Worm (Caenorhabditis elegans) whole organism, L1 larva: ENCODE data around the gene C50C3.12.

Experiments used
- C16A3.4 ChIP-seq: fragments of 150-350 bp; optimal IDR thresholded peaks from 2 replicates; lab custom pipeline; 2014; ENCODE audit warnings: missing biosample characterization, missing genetic modification characterization
- C34B4.2 ChIP-seq: sonication (generic microtip); optimal IDR thresholded peaks from 2 replicates; lab custom pipeline; 2017; ENCODE audit warnings: mild to moderate bottlenecking, missing genetic modification characterization, missing compliant biosample characterization
- F16B12.6 ChIP-seq: fragments of 150-350 bp; optimal IDR thresholded peaks from 2 replicates; lab custom pipeline; 2014; ENCODE audit warnings: missing biosample characterization, missing genetic modification characterization
- Y116A8C.19 ChIP-seq: sonication (generic microtip); optimal IDR thresholded peaks from 2 replicates; lab custom pipeline; 2016; ENCODE audit warnings: missing compliant biosample characterization, missing genetic modification characterization, borderline replicate concordance
- alr-1 ChIP-seq: fragments of 200-800 bp; sonication (Bioruptor generic); optimal IDR thresholded peaks from 2 replicates; lab custom pipeline; 2018; ENCODE audit warnings: borderline replicate concordance, mild to moderate bottlenecking, missing genetic modification characterization, missing compliant biosample characterization
- aly-2 ChIP-seq: fragments of 150-350 bp; optimal IDR thresholded peaks from 2 replicates; lab custom pipeline; 2014; ENCODE audit warnings: missing biosample characterization, missing genetic modification characterization
- ama-1 ChIP-seq: fragments of 150-350 bp; optimal IDR thresholded peaks from 2 replicates; lab custom pipeline; 2014
- ceh-88 ChIP-seq: fragments of 200-800 bp; sonication (Bioruptor generic); IDR thresholded peaks from 2 replicates; pipeline ENCODE4 v1.3.6; 2022; ENCODE audit warnings: missing genetic modification characterization, missing compliant biosample characterization
- ceh-90 ChIP-seq: sonication (generic microtip); optimal IDR thresholded peaks from 2 replicates; lab custom pipeline; 2016; ENCODE audit warnings: missing genetic modification characterization, missing compliant biosample characterization
- dpl-1 ChIP-seq, 3 experiments: fragments of 150-350 bp in 2 of 3; sonication (generic microtip) in 1 of 3; optimal IDR thresholded peaks; 2 replicates each; lab custom pipeline; 2014 to 2017; ENCODE audit warnings: missing biosample characterization in 3 of 3, missing genetic modification characterization in 3 of 3, missing genetic modification reagents in 3 of 3
- dsc-1 ChIP-seq: sonication (generic microtip); optimal IDR thresholded peaks from 2 replicates; lab custom pipeline; 2016; ENCODE audit warnings: mild to moderate bottlenecking, missing genetic modification characterization, missing compliant biosample characterization
- efl-1 ChIP-seq, 4 experiments: fragments of 150-350 bp; optimal IDR thresholded peaks in 3 of 4; peaks in 1 of 4; 1 replicate in 1 of 4; 2 replicates in 3 of 4; lab custom pipeline; 2014; ENCODE audit warnings: missing biosample characterization in 2 of 4, missing genetic modification characterization in 2 of 4, missing genetic modification reagents in 2 of 4
- efl-3 ChIP-seq: fragments of 200-800 bp; sonication (Bioruptor generic); optimal IDR thresholded peaks from 2 replicates; lab custom pipeline; 2018; ENCODE audit warnings: mild to moderate bottlenecking, missing genetic modification characterization, missing compliant biosample characterization
- egl-13 ChIP-seq: sonication (generic microtip); optimal IDR thresholded peaks from 2 replicates; lab custom pipeline; 2016; ENCODE audit warnings: missing genotype, missing genetic modification reagents, missing genetic modification characterization, missing compliant biosample characterization
- egl-27 ChIP-seq, 2 experiments: fragments of 150-350 bp in 1 of 2; sonication (generic microtip); optimal IDR thresholded peaks; 3 replicates each; lab custom pipeline; 2017 to 2018; ENCODE audit warnings: missing biosample characterization in 2 of 2, missing genetic modification characterization in 2 of 2, missing genetic modification reagents in 2 of 2
- fkh-4 ChIP-seq: sonication (generic microtip); optimal IDR thresholded peaks from 2 replicates; lab custom pipeline; 2016; ENCODE audit warnings: missing compliant biosample characterization, missing genetic modification characterization, borderline replicate concordance
- hlh-17 ChIP-seq: fragments of 200-800 bp; sonication (Bioruptor generic); optimal IDR thresholded peaks from 2 replicates; lab custom pipeline; 2018; ENCODE audit warnings: missing genetic modification characterization, mild to moderate bottlenecking, missing compliant biosample characterization, moderate library complexity, borderline replicate concordance
- hlh-4 ChIP-seq: sonication (generic microtip); optimal IDR thresholded peaks from 2 replicates; lab custom pipeline; 2016; ENCODE audit warnings: mild to moderate bottlenecking, missing genetic modification characterization, missing compliant biosample characterization
- hpl-2 ChIP-seq: fragments of 150-350 bp; optimal IDR thresholded peaks from 2 replicates; lab custom pipeline; 2014; ENCODE audit warnings: missing biosample characterization, missing genetic modification reagents, missing genetic modification characterization
- isw-1 ChIP-seq: fragments of 200-800 bp; sonication (Bioruptor generic); IDR thresholded peaks from 2 replicates; pipeline ENCODE4 v1.3.6; 2022; ENCODE audit warnings: missing genetic modification characterization, missing compliant biosample characterization
- jun-1 ChIP-seq: fragments of 150-350 bp; optimal IDR thresholded peaks from 2 replicates; lab custom pipeline; 2014; ENCODE audit warnings: missing biosample characterization, missing genetic modification reagents, missing genetic modification characterization
- lin-13 ChIP-seq: fragments of 150-350 bp; optimal IDR thresholded peaks from 2 replicates; lab custom pipeline; 2014; ENCODE audit warnings: missing biosample characterization, missing genetic modification reagents, missing genetic modification characterization
- lin-14 ChIP-seq: fragments of 200-800 bp; sonication (Bioruptor generic); optimal IDR thresholded peaks from 2 replicates; lab custom pipeline; 2018; ENCODE audit warnings: mild to moderate bottlenecking, missing genetic modification characterization, moderate library complexity, missing compliant biosample characterization
- lin-39 ChIP-seq: fragments of 150-350 bp; optimal IDR thresholded peaks from 2 replicates; lab custom pipeline; 2014; ENCODE audit warnings: missing biosample characterization, missing genetic modification reagents, missing genetic modification characterization
- mdl-1 ChIP-seq, 2 experiments: fragments of 150-350 bp; optimal IDR thresholded peaks; 2 replicates each; lab custom pipeline; 2014 to 2017; ENCODE audit warnings: missing biosample characterization in 2 of 2, missing genetic modification characterization in 2 of 2, inconsistent platforms in 1 of 2
- nhr-12 ChIP-seq: sonication (generic microtip); optimal IDR thresholded peaks from 2 replicates; lab custom pipeline; 2017; ENCODE audit warnings: missing biosample characterization, missing genetic modification characterization
- nhr-237 ChIP-seq: fragments of 150-350 bp; optimal IDR thresholded peaks from 2 replicates; lab custom pipeline; 2014; ENCODE audit warnings: missing biosample characterization, missing genetic modification characterization
- nhr-28 ChIP-seq: fragments of 150-350 bp; optimal IDR thresholded peaks from 2 replicates; lab custom pipeline; 2014; ENCODE audit warnings: missing biosample characterization, missing genetic modification characterization
- nhr-47 ChIP-seq: sonication (generic microtip); optimal IDR thresholded peaks from 2 replicates; lab custom pipeline; 2016; ENCODE audit warnings: mild to moderate bottlenecking, missing genetic modification characterization, moderate library complexity, missing compliant biosample characterization
- nhr-71 ChIP-seq: sonication (generic microtip); optimal IDR thresholded peaks from 2 replicates; lab custom pipeline; 2016; ENCODE audit warnings: mild to moderate bottlenecking, missing genetic modification characterization, moderate library complexity, missing compliant biosample characterization
- nhr-76 ChIP-seq: sonication (generic microtip); optimal IDR thresholded peaks from 2 replicates; lab custom pipeline; 2017; ENCODE audit warnings: missing biosample characterization, missing genetic modification characterization
- nhr-77 ChIP-seq: fragments of 150-350 bp; optimal IDR thresholded peaks from 2 replicates; lab custom pipeline; 2014; ENCODE audit warnings: missing biosample characterization, missing genetic modification characterization
- nhr-84 ChIP-seq: sonication (generic microtip); optimal IDR thresholded peaks from 2 replicates; lab custom pipeline; 2017; ENCODE audit warnings: missing biosample characterization, missing genetic modification characterization
- pag-3 ChIP-seq: sonication (generic microtip); optimal IDR thresholded peaks from 2 replicates; lab custom pipeline; 2017; ENCODE audit warnings: missing genetic modification characterization, mild to moderate bottlenecking, missing compliant biosample characterization, antibody characterized with exemption, borderline replicate concordance; ENCODE audit not compliant: insufficient read depth
- pax-3 ChIP-seq: fragments of 200-800 bp; sonication (Bioruptor generic); optimal IDR thresholded peaks from 2 replicates; lab custom pipeline; 2018; ENCODE audit warnings: mild to moderate bottlenecking, missing genetic modification characterization, moderate library complexity, missing compliant biosample characterization
- skn-1 ChIP-seq: fragments of 150-350 bp; optimal IDR thresholded peaks from 2 replicates; lab custom pipeline; 2014; ENCODE audit warnings: missing biosample characterization, missing genetic modification characterization
- snpc-4 ChIP-seq: fragments of 150-350 bp; optimal IDR thresholded peaks from 2 replicates; lab custom pipeline; 2014; ENCODE audit warnings: missing biosample characterization, missing genetic modification characterization
- sox-4 ChIP-seq: sonication (generic microtip); optimal IDR thresholded peaks from 2 replicates; lab custom pipeline; 2016; ENCODE audit warnings: missing genetic modification characterization, missing compliant biosample characterization
- sup-37 ChIP-seq: fragments of 200-800 bp; sonication (Bioruptor generic); optimal IDR thresholded peaks from 2 replicates; lab custom pipeline; 2018; ENCODE audit warnings: mild to moderate bottlenecking, missing genetic modification characterization, missing compliant biosample characterization
- tbx-2 ChIP-seq: sonication (generic microtip); optimal IDR thresholded peaks from 2 replicates; lab custom pipeline; 2016; ENCODE audit warnings: missing genetic modification characterization, missing compliant biosample characterization
- unc-130 ChIP-seq: fragments of 150-350 bp; optimal IDR thresholded peaks from 2 replicates; lab custom pipeline; 2017; ENCODE audit warnings: missing biosample characterization, missing genetic modification characterization, inconsistent platforms
- unc-86 ChIP-seq: sonication (generic microtip); optimal IDR thresholded peaks from 2 replicates; lab custom pipeline; 2016; ENCODE audit warnings: missing genetic modification characterization, missing compliant biosample characterization
- vab-15 ChIP-seq: sonication (generic microtip); optimal IDR thresholded peaks from 2 replicates; lab custom pipeline; 2017; ENCODE audit warnings: missing genotype, mild to moderate bottlenecking, missing genetic modification characterization, missing compliant biosample characterization
- xbp-1 ChIP-seq: sonication (generic microtip); optimal IDR thresholded peaks from 2 replicates; lab custom pipeline; 2016; ENCODE audit warnings: missing genetic modification characterization, missing compliant biosample characterization
- zag-1 ChIP-seq: fragments of 150-350 bp; optimal IDR thresholded peaks from 2 replicates; lab custom pipeline; 2014; ENCODE audit warnings: missing biosample characterization, missing genetic modification characterization
- ztf-11 ChIP-seq, 2 experiments: sonication (generic microtip); optimal IDR thresholded peaks; 2 replicates each; lab custom pipeline; 2016 to 2017; ENCODE audit warnings: missing genetic modification characterization in 2 of 2, missing biosample characterization in 1 of 2, missing compliant biosample characterization in 1 of 2
- ztf-4 ChIP-seq: fragments of 150-350 bp; optimal IDR thresholded peaks from 2 replicates; lab custom pipeline; 2014; ENCODE audit warnings: missing biosample characterization, missing genetic modification characterization

Gene C50C3.12

ce11 chrIII:8161238-8161637 is 15.1 kb upstream of the C50C3.12 start, which contains the start of gene inpp-5K:
inpp-5K (minus strand) TSS chrIII:8161338.
- peak; percentile 33 for TF ChIP-seq aly-2 (tag; lab: Kevin White, UChicago)
- no peak for TF ChIP-seq nhr-12 (tag; lab: Kevin White, UChicago)
- TF ChIP-seq, all 84 proteins: peak for 1

ce11 chrIII:8163283-8163682 is 13.1 kb upstream of the C50C3.12 start, which contains the start of gene bath-42:
bath-42 (minus strand) TSS chrIII:8163383.
- no peak for TF ChIP-seq ceh-88 (GFP tag; lab: Robert Waterston, UW)
- TF ChIP-seq unc-130 (tag; lab: Kevin White, UChicago): no peak
- TF ChIP-seq nhr-84 (tag; lab: Kevin White, UChicago): no peak
- no peak for TF ChIP-seq lin-13 (GFP tag; lab: Kevin White, UChicago)
- TF ChIP-seq ztf-11 (tag; optimal IDR thresholded peaks at IDR 0.05; lab: Kevin White, UChicago): no peak
- TF ChIP-seq egl-27 (tag; optimal IDR thresholded peaks at IDR 0.05; lab: Kevin White, UChicago): no peak
- TF ChIP-seq, all 84 proteins: peak for 0

- TF ChIP-seq hlh-4 (tag; lab: Kevin White, UChicago): no peak
- no peak for TF ChIP-seq snpc-4
- TF ChIP-seq sup-37 (GFP tag; lab: Kevin White, UChicago): peak; percentile 66
- TF ChIP-seq fkh-4: no peak
- TF ChIP-seq isw-1: peak; percentile 89
- TF ChIP-seq hlh-17 (GFP tag; lab: Kevin White, UChicago): no peak
- TF ChIP-seq mdl-1 (tag; optimal IDR thresholded peaks at IDR 0.05; lab: Kevin White, UChicago): peak in 1 of 2 experiments; percentile 87
- TF ChIP-seq F16B12.6: peak; percentile 70
- TF ChIP-seq ceh-90 (tag; lab: Kevin White, UChicago): no peak
- TF ChIP-seq C34B4.2 (tag; lab: Kevin White, UChicago): no peak
- no peak for TF ChIP-seq efl-3
- TF ChIP-seq jun-1 (tag; lab: Kevin White, UChicago): peak; percentile 79
- peak; percentile 68 for TF ChIP-seq egl-13 (tag; lab: Kevin White, UChicago)
- TF ChIP-seq Y116A8C.19: no peak
- TF ChIP-seq vab-15 (tag; lab: Kevin White, UChicago): peak; percentile 95
- TF ChIP-seq zag-1: no peak
- peak; percentile 92 for TF ChIP-seq nhr-71 (tag; lab: Kevin White, UChicago)
- TF ChIP-seq efl-1 (optimal IDR thresholded peaks at IDR 0.05; lab: Kevin White, UChicago): peak; percentile 85 to 93
- peak; percentile 92 to 99 for TF ChIP-seq efl-1 (GFP tag; optimal IDR thresholded peaks at IDR 0.05 in 1 of 2; lab: Kevin White, UChicago)
- TF ChIP-seq xbp-1 (tag; lab: Kevin White, UChicago): peak; percentile 88
- TF ChIP-seq hpl-2 (GFP tag; lab: Kevin White, UChicago): no peak
- peak; percentile 58 for TF ChIP-seq nhr-237
- peak; percentile 13 for TF ChIP-seq nhr-76
- peak; percentile 51 for TF ChIP-seq ama-1
- peak; percentile 94 for TF ChIP-seq skn-1 (tag; lab: Kevin White, UChicago)
- TF ChIP-seq dsc-1 (tag; lab: Kevin White, UChicago): peak; percentile 76
- TF ChIP-seq nhr-77 (tag; lab: Kevin White, UChicago): peak; percentile 85
- TF ChIP-seq sox-4 (tag; lab: Kevin White, UChicago): peak; percentile 55
- peak; percentile 62 for TF ChIP-seq pag-3 (tag; lab: Kevin White, UChicago)
- TF ChIP-seq alr-1 (tag; lab: Kevin White, UChicago): no peak
- TF ChIP-seq C16A3.4 (tag; lab: Kevin White, UChicago): peak; percentile 96
- TF ChIP-seq nhr-47 (tag; lab: Kevin White, UChicago): peak; percentile 84
- peak; percentile 80 for TF ChIP-seq unc-86 (tag; lab: Kevin White, UChicago)
- peak; percentile 93 for TF ChIP-seq lin-14 (GFP tag; lab: Kevin White, UChicago)
- peak; percentile 69 for TF ChIP-seq ztf-4 (tag; lab: Kevin White, UChicago)
- no peak for TF ChIP-seq nhr-28 (tag; lab: Kevin White, UChicago)
- TF ChIP-seq lin-39 (tag; lab: Kevin White, UChicago): peak; percentile 48
- TF ChIP-seq tbx-2: peak; percentile 88
- TF ChIP-seq pax-3 (tag; lab: Kevin White, UChicago): peak; percentile 71
- peak; percentile 92 to 95 (median 93) for TF ChIP-seq dpl-1 (GFP tag; optimal IDR thresholded peaks at IDR 0.05; lab: Kevin White, UChicago)
Measured at ce11 chrIII:8163788-8164423, 12.5 kb upstream of the C50C3.12 start, which contains the start of gene prp-8. prp-8 (plus strand) TSS chrIII:8164373.
